Worm (Caenorhabditis elegans) whole organism, L4/young adult: ENCODE measurements around the gene K09C4.10.

ENCODE experiments used
- W03F9.2 ChIP-seq: fragments of 150-350 bp; optimal IDR thresholded peaks from 2 replicates; lab custom pipeline; 2014; ENCODE audit warnings: missing biosample characterization, missing genetic modification characterization
- him-1 ChIP-seq: sonication (generic microtip); optimal IDR thresholded peaks from 2 replicates; lab custom pipeline; 2016; ENCODE audit warnings: missing genotype, missing genetic modification reagents, missing genetic modification characterization, missing compliant biosample characterization

DNA sequence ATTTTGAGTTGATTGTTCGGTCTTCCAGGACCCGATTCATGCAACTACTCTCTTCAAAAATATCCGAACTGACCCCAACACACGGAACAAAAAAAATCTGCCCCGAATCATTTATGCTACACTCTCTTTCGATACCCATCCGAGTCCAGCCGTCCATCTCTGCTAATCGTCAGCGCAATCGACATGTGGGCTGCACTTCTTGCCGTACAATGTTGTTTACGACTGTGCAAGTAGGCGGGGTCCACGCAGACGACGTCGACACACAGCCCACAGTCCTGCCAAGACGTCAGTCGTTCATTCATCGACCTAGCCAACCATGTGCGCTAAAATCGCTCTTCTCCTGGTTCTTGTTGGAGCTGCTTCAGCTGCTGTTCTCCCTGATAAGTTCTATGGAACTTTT lies 21.2 kb downstream of the K09C4.10 start, which contains the start of gene lbp-1:
- TF ChIP-seq him-1 (tag; lab: Kevin White, UChicago) (no peak), W03F9.2 (tag; lab: Kevin White, UChicago) (no peak)
